Fruit fly (Drosophila melanogaster) whole organism, pupa: ENCODE data around the gene synr.

ENCODE experiments used
- CG10348 ChIP-seq: fragments of 200-800 bp; sonication (Bioruptor generic); IDR thresholded peaks from 2 replicates; pipeline ENCODE4 v1.3.6; 2022; ENCODE audit warnings: missing biosample characterization, missing genetic modification characterization
- CG12605 ChIP-seq: fragments of 200-800 bp; sonication (Bioruptor generic); IDR thresholded peaks from 2 replicates; pipeline ENCODE4 v1.3.6; 2022; ENCODE audit warnings: missing biosample characterization, missing genetic modification characterization
- CG13204 ChIP-seq: fragments of 200-800 bp; sonication (Bioruptor generic); optimal IDR thresholded peaks from 2 replicates; lab custom pipeline; 2018; ENCODE audit warnings: missing biosample characterization, mild to moderate bottlenecking, missing genetic modification characterization, moderate library complexity
- CG14655 ChIP-seq: fragments of 200-800 bp; sonication (Bioruptor generic); optimal IDR thresholded peaks from 3 replicates; lab custom pipeline; 2017; ENCODE audit warnings: mild to moderate bottlenecking, missing biosample characterization, missing genetic modification reagents, missing genetic modification characterization
- CG15710 ChIP-seq: fragments of 200-800 bp; sonication (Bioruptor generic); optimal IDR thresholded peaks from 2 replicates; lab custom pipeline; 2018; ENCODE audit warnings: missing biosample characterization, mild to moderate bottlenecking, missing genetic modification characterization, moderate library complexity
- CG17806 ChIP-seq: fragments of 200-800 bp; sonication (Bioruptor generic); optimal IDR thresholded peaks from 2 replicates; lab custom pipeline; 2018; ENCODE audit warnings: missing biosample characterization, mild to moderate bottlenecking, missing genetic modification characterization, moderate library complexity
- CG32121 ChIP-seq: fragments of 200-800 bp; sonication (Bioruptor generic); IDR thresholded peaks from 2 replicates; pipeline ENCODE4 v1.3.6; 2022; ENCODE audit warnings: missing biosample characterization, missing genetic modification characterization
- CG34367 ChIP-seq: fragments of 200-800 bp; sonication (Bioruptor generic); optimal IDR thresholded peaks from 2 replicates; lab custom pipeline; 2018; ENCODE audit warnings: missing biosample characterization, mild to moderate bottlenecking, missing genetic modification characterization
- CG4496 ChIP-seq: fragments of 200-800 bp; sonication (Bioruptor generic); IDR thresholded peaks from 3 replicates; pipeline ENCODE4 v1.3.6; 2022; ENCODE audit warnings: missing biosample characterization, missing genetic modification characterization
- CG8159 ChIP-seq: fragments of 200-800 bp; sonication (Bioruptor generic); optimal IDR thresholded peaks from 3 replicates; lab custom pipeline; 2018; ENCODE audit warnings: missing biosample characterization, mild to moderate bottlenecking, missing genetic modification characterization, moderate library complexity
- CG8301 ChIP-seq: fragments of 200-800 bp; sonication (Bioruptor generic); optimal IDR thresholded peaks from 2 replicates; lab custom pipeline; 2018; ENCODE audit warnings: missing biosample characterization, mild to moderate bottlenecking, missing genetic modification characterization
- CG9948 ChIP-seq: fragments of 200-800 bp; sonication (Bioruptor generic); optimal IDR thresholded peaks from 2 replicates; lab custom pipeline; 2018; ENCODE audit warnings: missing biosample characterization, mild to moderate bottlenecking, missing genetic modification characterization, moderate library complexity
- D1 ChIP-seq: fragments of 200-800 bp; sonication (Bioruptor generic); optimal IDR thresholded peaks from 2 replicates; lab custom pipeline; 2018; ENCODE audit warnings: missing biosample characterization, mild to moderate bottlenecking, missing genetic modification characterization, moderate library complexity
- EcR ChIP-seq: fragments of 200-800 bp; sonication (Bioruptor generic); optimal IDR thresholded peaks from 3 replicates; lab custom pipeline; 2019; ENCODE audit warnings: missing biosample characterization, missing genetic modification characterization, mild to moderate bottlenecking, moderate library complexity, missing genetic modification reagents
- Ets98B ChIP-seq: fragments of 200-800 bp; sonication (Bioruptor generic); IDR thresholded peaks from 2 replicates; pipeline ENCODE4 v1.3.6; 2022; ENCODE audit warnings: missing biosample characterization, missing genetic modification characterization
- Pif1A ChIP-seq: fragments of 200-800 bp; sonication (Bioruptor generic); optimal IDR thresholded peaks from 3 replicates; lab custom pipeline; 2016; ENCODE audit warnings: missing biosample characterization, missing genetic modification characterization
- Pif1B ChIP-seq: fragments of 200-800 bp; sonication (Bioruptor generic); optimal IDR thresholded peaks from 3 replicates; lab custom pipeline; 2016; ENCODE audit warnings: missing biosample characterization, missing genetic modification characterization
- Snoo ChIP-seq: fragments of 200-800 bp; sonication (Bioruptor generic); optimal IDR thresholded peaks from 3 replicates; lab custom pipeline; 2017; ENCODE audit warnings: missing biosample characterization, mild to moderate bottlenecking, missing genetic modification characterization, inconsistent platforms
- fd96Ca ChIP-seq: fragments of 200-800 bp; sonication (Bioruptor generic); IDR thresholded peaks from 3 replicates; pipeline ENCODE4 v1.3.6; 2022; ENCODE audit warnings: missing biosample characterization, missing genetic modification characterization
- gl ChIP-seq: fragments of 200-800 bp; sonication (Bioruptor generic); optimal IDR thresholded peaks from 2 replicates; lab custom pipeline; 2018; ENCODE audit warnings: missing biosample characterization, mild to moderate bottlenecking, missing genetic modification characterization
- rn ChIP-seq: fragments of 200-800 bp; sonication (Bioruptor generic); IDR thresholded peaks from 2 replicates; pipeline ENCODE4 v1.3.6; 2022; ENCODE audit warnings: missing biosample characterization, missing genetic modification characterization

The synr gene

dm6 chr2L:4976988-4977551 lies 34.5 kb downstream of the synr start, which contains the start of the genes Gmd and CG3792:
Gene Gmd (minus strand): TSS chr2L:4977023.
Gene CG3792 (plus strand): TSS chr2L:4977312.
- TF ChIP-seq fd96Ca (peak; percentile 84), gl (peak; percentile 81), CG8301 (tag; lab: Kevin White, UChicago) (peak; percentile 92), EcR (GFP tag; lab: Kevin White, UChicago) (peak; percentile 6), CG12605 (GFP tag; lab: Robert Waterston, UW) (peak; percentile 89), CG14655 (GFP tag; lab: Kevin White, UChicago) (no peak), Ets98B (GFP tag; lab: Robert Waterston, UW) (peak; percentile 94), rn (GFP tag; lab: Robert Waterston, UW) (peak; percentile 87), CG4496 (GFP tag; lab: Robert Waterston, UW) (peak; percentile 97), Pif1A (GFP tag; lab: Kevin White, UChicago) (no peak), Snoo (tag; lab: Kevin White, UChicago) (peak; percentile 89), Pif1B (GFP tag; lab: Kevin White, UChicago) (no peak), CG8159 (tag; lab: Kevin White, UChicago) (peak; percentile 95), CG32121 (GFP tag; lab: Robert Waterston, UW) (peak; percentile 95), CG34367 (tag; lab: Kevin White, UChicago) (peak; percentile 85), CG15710 (peak; percentile 87), D1 (tag; lab: Kevin White, UChicago) (no peak), CG17806 (tag; lab: Kevin White, UChicago) (peak; percentile 91), CG10348 (peak; percentile 87), CG13204 (GFP tag; lab: Kevin White, UChicago) (no peak), CG9948 (peak; percentile 89)
- TF ChIP-seq, all 21 proteins: peak for 16

- TF ChIP-seq CG10348 (no peak), CG4496 (GFP tag; lab: Robert Waterston, UW) (no peak), CG12605 (GFP tag; lab: Robert Waterston, UW) (no peak), fd96Ca (no peak), gl (no peak), D1 (tag; lab: Kevin White, UChicago) (no peak), rn (GFP tag; lab: Robert Waterston, UW) (no peak), Pif1A (GFP tag; lab: Kevin White, UChicago) (no peak), CG13204 (GFP tag; lab: Kevin White, UChicago) (no peak), CG15710 (no peak), CG8159 (tag; lab: Kevin White, UChicago) (no peak), CG8301 (tag; lab: Kevin White, UChicago) (no peak), Pif1B (GFP tag; lab: Kevin White, UChicago) (no peak), CG34367 (tag; lab: Kevin White, UChicago) (no peak), CG9948 (no peak), CG32121 (GFP tag; lab: Robert Waterston, UW) (no peak), EcR (GFP tag; lab: Kevin White, UChicago) (no peak), Ets98B (GFP tag; lab: Robert Waterston, UW) (no peak), Snoo (tag; lab: Kevin White, UChicago) (no peak)
Observed at dm6 chr2L:4979138-4979537, 36.6 kb downstream of the synr start, which contains the start of gene CG8891. Gene CG8891 (minus strand): TSS chr2L:4979379.

- peak; percentile 95 for TF ChIP-seq fd96Ca
- TF ChIP-seq gl = peak; percentile 83
- TF ChIP-seq CG14655 (GFP tag; lab: Kevin White, UChicago) = peak; percentile 96
- peak; percentile 75 for TF ChIP-seq CG12605 (GFP tag; lab: Robert Waterston, UW)
- TF ChIP-seq CG8301 (tag; lab: Kevin White, UChicago) = peak; percentile 93
- TF ChIP-seq Pif1B (GFP tag; lab: Kevin White, UChicago) = peak; percentile 91
- TF ChIP-seq CG9948 = peak; percentile 95
- TF ChIP-seq CG34367 (tag; lab: Kevin White, UChicago) = peak; percentile 90
- peak; percentile 89 for TF ChIP-seq CG10348
- peak; percentile 91 for TF ChIP-seq CG32121 (GFP tag; lab: Robert Waterston, UW)
- TF ChIP-seq D1 (tag; lab: Kevin White, UChicago) = no peak
- no peak for TF ChIP-seq EcR (GFP tag; lab: Kevin White, UChicago)
- TF ChIP-seq Ets98B (GFP tag; lab: Robert Waterston, UW) = peak; percentile 86
- peak; percentile 72 for TF ChIP-seq CG13204 (GFP tag; lab: Kevin White, UChicago)
- TF ChIP-seq CG4496 (GFP tag; lab: Robert Waterston, UW) = peak; percentile 93
- TF ChIP-seq rn (GFP tag; lab: Robert Waterston, UW) = peak; percentile 93
- peak; percentile 96 for TF ChIP-seq CG8159 (tag; lab: Kevin White, UChicago)
- peak; percentile 94 for TF ChIP-seq Pif1A (GFP tag; lab: Kevin White, UChicago)
- peak; percentile 94 for TF ChIP-seq CG17806 (tag; lab: Kevin White, UChicago)
- TF ChIP-seq Snoo (tag; lab: Kevin White, UChicago) = peak; percentile 97
- peak; percentile 97 for TF ChIP-seq CG15710
Observed at dm6 chr2L:4981278-4981966, 38.9 kb downstream of the synr start, which contains the start of the genes CG8892 and CG34126. Gene CG8892 (minus strand): TSS chr2L:4981592. Gene CG34126 (plus strand): TSS chr2L:4981614.

dm6 chr2L:4982098-4982646 lies 39.6 kb downstream of the synr start:
- no peak for TF ChIP-seq Pif1A (GFP tag; lab: Kevin White, UChicago)
- TF ChIP-seq D1 (tag; lab: Kevin White, UChicago) = no peak
- no peak for TF ChIP-seq CG4496 (GFP tag; lab: Robert Waterston, UW)
- TF ChIP-seq CG8301 (tag; lab: Kevin White, UChicago) = no peak
- no peak for TF ChIP-seq CG12605 (GFP tag; lab: Robert Waterston, UW)
- no peak for TF ChIP-seq fd96Ca
- TF ChIP-seq CG14655 (GFP tag; lab: Kevin White, UChicago) = no peak
- TF ChIP-seq CG32121 (GFP tag; lab: Robert Waterston, UW) = no peak
- no peak for TF ChIP-seq CG8159 (tag; lab: Kevin White, UChicago)
- no peak for TF ChIP-seq rn (GFP tag; lab: Robert Waterston, UW)
- no peak for TF ChIP-seq CG17806 (tag; lab: Kevin White, UChicago)
- no peak for TF ChIP-seq EcR (GFP tag; lab: Kevin White, UChicago)
